Worm (Caenorhabditis elegans): ENCODE measurements around the gene srt-6.

srt-6 gene

DNA sequence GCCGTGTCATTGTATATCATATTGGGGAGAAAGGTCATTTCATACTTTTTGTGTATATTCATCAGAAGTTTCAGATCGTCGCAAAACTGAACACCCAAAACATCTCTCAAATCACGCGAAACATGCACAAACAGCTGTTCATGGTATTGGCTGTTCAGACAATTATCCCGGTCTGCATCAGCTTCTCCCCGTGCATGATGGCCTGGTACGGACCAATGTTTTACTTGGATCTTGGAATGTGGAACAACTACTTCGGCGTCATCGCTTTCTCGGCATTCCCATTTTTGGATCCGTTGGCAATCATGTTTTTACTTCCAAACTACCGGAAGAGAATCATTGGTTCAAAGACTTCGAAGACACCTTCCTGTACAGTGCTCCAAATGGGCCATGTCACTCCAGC, 5.1 kb downstream of the srt-6 start:
- TF ChIP-seq somi-1 (GFP tag; optimal IDR thresholded peaks at IDR 0.05) (no peak), aptf-2 (GFP tag; conservative IDR thresholded peaks at IDR 0.05) (no peak), nfyb-1 (GFP tag; IDR thresholded peaks at IDR 0.05) (no peak), cebp-1 (GFP tag; IDR thresholded peaks at IDR 0.05) (no peak), cebp-1 (tag; optimal IDR thresholded peaks at IDR 0.05) (no peak), unc-62 (GFP tag; optimal IDR thresholded peaks at IDR 0.05) (no peak), lag-1 (GFP tag; IDR thresholded peaks at IDR 0.05) (no peak), Y67H2A.10 (GFP tag; conservative IDR thresholded peaks at IDR 0.05) (no peak), F33H1.4 (GFP tag; IDR thresholded peaks at IDR 0.05) (no peak), hmg-20 (GFP tag; IDR thresholded peaks at IDR 0.05) (no peak), C17E4.6 (GFP tag; IDR thresholded peaks at IDR 0.05) (no peak), rcor-1 (GFP tag; IDR thresholded peaks at IDR 0.05) (no peak)

DNA sequence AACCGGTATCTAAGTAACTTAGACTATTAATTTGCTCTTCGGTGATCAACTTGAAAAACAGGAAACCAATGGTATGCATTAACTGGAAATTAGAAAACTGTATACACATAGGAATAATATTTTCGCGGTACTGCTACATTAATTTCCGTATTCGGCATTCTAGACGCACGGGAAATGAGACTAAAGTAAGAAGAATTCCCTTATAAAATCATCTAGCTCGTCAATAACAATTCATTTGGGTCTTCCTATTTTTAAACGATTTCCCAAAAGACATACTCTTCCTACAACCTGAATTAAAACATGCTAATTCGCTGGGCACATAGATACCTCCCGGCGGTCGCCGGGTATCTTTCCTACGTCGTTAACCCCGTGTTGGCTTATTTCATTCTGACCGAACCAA, 6.3 kb downstream of the srt-6 start, which contains the start of gene srj-13:
Gene srj-13, plus strand, starts transcription at position 301 of the 400 bp plus-strand sequence.
- TF ChIP-seq Y95B8A.8 (GFP tag; IDR thresholded peaks at IDR 0.05) (no peak), ceh-58 (GFP tag; IDR thresholded peaks at IDR 0.05) (no peak), let-607 (tag; optimal IDR thresholded peaks at IDR 0.05) (no peak), sea-2 (GFP tag; IDR thresholded peaks at IDR 0.05) (no peak)

DNA sequence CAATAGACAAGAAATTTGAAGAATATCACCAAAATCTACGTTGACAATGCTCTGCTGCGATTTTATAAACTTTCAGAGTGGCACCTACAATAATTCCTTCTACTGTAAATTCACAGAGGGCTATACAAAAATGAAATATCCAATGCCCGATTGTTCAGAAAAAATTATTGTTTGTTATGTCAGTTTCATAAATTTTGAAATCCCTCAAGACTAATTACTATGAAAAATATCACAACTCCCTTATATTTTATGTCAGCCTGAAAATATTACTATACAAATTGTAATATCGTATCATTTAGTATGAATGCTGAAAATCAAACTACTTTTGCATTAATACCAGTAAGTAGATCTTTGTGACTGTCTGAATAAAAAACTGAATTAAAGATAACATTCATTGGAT, 8.0 kb downstream of the srt-6 start, which contains the start of gene srx-60:
Gene srx-60, plus strand, starts transcription at position 301 of the 400 bp plus-strand sequence.
- no peak for TF ChIP-seq lin-54 (GFP tag; optimal IDR thresholded peaks at IDR 0.05)
- TF ChIP-seq attf-3 (GFP tag; conservative IDR thresholded peaks at IDR 0.05), result no peak
- no peak for TF ChIP-seq snpc-1.1 (tag; optimal IDR thresholded peaks at IDR 0.05; ENCODE audit: insufficient read depth)
- TF ChIP-seq pha-4 (tag; optimal IDR thresholded peaks at IDR 0.05), result no peak
- TF ChIP-seq ceh-40 (GFP tag; IDR thresholded peaks at IDR 0.05), result no peak
- TF ChIP-seq madf-3 (GFP tag; IDR thresholded peaks at IDR 0.05), result no peak
- no peak for TF ChIP-seq zim-3 (tag; optimal IDR thresholded peaks at IDR 0.05)
- no peak for TF ChIP-seq ztf-25 (GFP tag; IDR thresholded peaks at IDR 0.05)
- no peak for TF ChIP-seq C06A6.2 (GFP tag; conservative IDR thresholded peaks at IDR 0.05)

DNA sequence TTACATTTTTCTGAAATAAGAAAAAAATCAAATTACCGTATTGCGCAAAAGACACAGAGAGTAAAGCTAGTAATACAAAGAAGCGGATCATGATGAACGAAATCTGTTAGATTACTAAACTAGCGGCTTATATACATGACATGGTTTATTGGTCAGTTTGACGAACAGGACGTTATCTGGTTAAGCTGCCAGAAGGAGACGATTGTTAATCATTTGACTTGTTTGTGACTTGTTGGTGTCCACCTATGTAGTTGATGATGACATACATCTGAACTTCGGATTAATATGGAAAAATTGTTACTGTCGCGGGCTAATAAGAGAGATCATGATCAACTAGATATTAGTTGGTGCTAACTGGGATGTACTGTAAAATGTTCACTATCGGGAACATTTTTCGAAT, 8.5 kb downstream of the srt-6 start, which contains the start of gene cnc-9:
Gene cnc-9, minus strand, starts transcription at position 101 of the 400 bp plus-strand sequence.
- TF ChIP-seq dpl-1 (GFP tag; optimal IDR thresholded peaks at IDR 0.05) (no peak), egrh-3 (GFP tag; IDR thresholded peaks at IDR 0.05) (no peak), F55B11.4 (tag; optimal IDR thresholded peaks at IDR 0.05; ENCODE audit: borderline replicate concordance, insufficient read depth) (no peak), ama-1 (optimal IDR thresholded peaks at IDR 0.05) (no peak), ama-1 (GFP tag; optimal IDR thresholded peaks at IDR 0.05) (no peak), lag-1 (GFP tag; IDR thresholded peaks at IDR 0.05) (no peak), egl-44 (GFP tag; IDR thresholded peaks at IDR 0.05) (no peak), hrde-1 (tag; optimal IDR thresholded peaks at IDR 0.05; ENCODE audit: borderline replicate concordance) (no peak), F57A8.1 (GFP tag; optimal IDR thresholded peaks at IDR 0.05) (no peak), lsl-1 (GFP tag; optimal IDR thresholded peaks at IDR 0.05) (no peak), Y95B8A.8 (GFP tag; IDR thresholded peaks at IDR 0.05) (no peak), sea-2 (GFP tag; IDR thresholded peaks at IDR 0.05) (no peak), repo-1 (tag; optimal IDR thresholded peaks at IDR 0.05) (no peak)

Measured in whole organism, young adult.